Worm (Caenorhabditis elegans): ENCODE results near the gene F20G2.3.

ce11 chrV:13816877-13817276 lies 48.6 kb upstream of the F20G2.3 start, which contains the start of gene F55B12.2:
- no peak for TF ChIP-seq snpc-4 (tag; optimal IDR thresholded peaks at IDR 0.05)
- TF ChIP-seq mdl-1 (tag; optimal IDR thresholded peaks at IDR 0.05) = no peak
- no peak for TF ChIP-seq unc-86 (tag; optimal IDR thresholded peaks at IDR 0.05)
- TF ChIP-seq nhr-90 (tag; optimal IDR thresholded peaks at IDR 0.05; ENCODE audit: poor library complexity) = no peak
- TF ChIP-seq lin-35 (GFP tag; optimal IDR thresholded peaks at IDR 0.05) = no peak
- no peak for TF ChIP-seq lir-3 (tag; optimal IDR thresholded peaks at IDR 0.05; ENCODE audit: poor library complexity)
- no peak for TF ChIP-seq egl-13 (tag; optimal IDR thresholded peaks at IDR 0.05)
- no peak for TF ChIP-seq aha-1 (tag; optimal IDR thresholded peaks at IDR 0.05)
- TF ChIP-seq skn-1 (tag; optimal IDR thresholded peaks at IDR 0.05) = no peak
- TF ChIP-seq egl-27 (tag; optimal IDR thresholded peaks at IDR 0.05) = no peak
